Fruit fly (Drosophila melanogaster) whole organism, embryonic: ENCODE results near the gene CG7295.

ENCODE experiments used
- CG10431 ChIP-seq: fragments of 200-800 bp; sonication (Bioruptor generic); optimal IDR thresholded peaks from 3 replicates; lab custom pipeline; 2018; ENCODE audit warnings: missing biosample characterization, mild to moderate bottlenecking, missing genetic modification characterization
- CG11456 ChIP-seq: fragments of 200-800 bp; sonication (Bioruptor generic); IDR thresholded peaks from 3 replicates; pipeline ENCODE4 v1.3.6; 2022; ENCODE audit warnings: missing biosample characterization, missing genetic modification characterization
- CG12104 ChIP-seq: fragments of 200-800 bp; sonication (Bioruptor generic); optimal IDR thresholded peaks from 3 replicates; lab custom pipeline; 2016; ENCODE audit warnings: missing biosample characterization, missing genetic modification characterization
- CG12219 ChIP-seq: fragments of 200-800 bp; sonication (Bioruptor generic); optimal IDR thresholded peaks from 3 replicates; lab custom pipeline; 2018; ENCODE audit warnings: missing biosample characterization, mild to moderate bottlenecking, missing genetic modification characterization
- CG13123 ChIP-seq: fragments of 200-800 bp; sonication (Bioruptor generic); optimal IDR thresholded peaks from 2 replicates; lab custom pipeline; 2016; ENCODE audit warnings: missing biosample characterization, missing genetic modification characterization
- CG13424 ChIP-seq: fragments of 200-800 bp; sonication (Bioruptor generic); optimal IDR thresholded peaks from 2 replicates; lab custom pipeline; 2019; ENCODE audit warnings: missing biosample characterization, mild to moderate bottlenecking, missing genetic modification characterization, moderate library complexity
- CG14014 ChIP-seq: fragments of 200-800 bp; sonication (Bioruptor generic); IDR thresholded peaks from 2 replicates; pipeline ENCODE4 v1.3.6; 2022; ENCODE audit warnings: missing biosample characterization, missing genetic modification characterization
- CG15011 ChIP-seq: fragments of 200-800 bp; sonication (Bioruptor generic); optimal IDR thresholded peaks from 3 replicates; lab custom pipeline; 2018; ENCODE audit warnings: missing biosample characterization, mild to moderate bottlenecking, missing genetic modification characterization
- CG1603 ChIP-seq: fragments of 200-800 bp; sonication (Bioruptor generic); optimal IDR thresholded peaks from 2 replicates; lab custom pipeline; 2019; ENCODE audit warnings: missing biosample characterization, mild to moderate bottlenecking, missing genetic modification characterization, moderate library complexity
- CG16863 ChIP-seq: fragments of 200-800 bp; sonication (Bioruptor generic); optimal IDR thresholded peaks from 3 replicates; lab custom pipeline; 2016; ENCODE audit warnings: missing biosample characterization, missing genetic modification characterization
- CG31441 ChIP-seq: fragments of 200-800 bp; sonication (Bioruptor generic); IDR thresholded peaks from 2 replicates; pipeline ENCODE4 v1.3.6; 2022; ENCODE audit warnings: missing biosample characterization, missing genetic modification characterization
- CG32767 ChIP-seq: fragments of 200-800 bp; sonication (Bioruptor generic); IDR thresholded peaks from 2 replicates; pipeline ENCODE4 v1.3.6; 2022; ENCODE audit warnings: missing biosample characterization, missing genetic modification characterization
- CG34224 ChIP-seq: fragments of 200-800 bp; sonication (Bioruptor generic); IDR thresholded peaks from 3 replicates; pipeline ENCODE4 v1.3.6; 2022; ENCODE audit warnings: missing biosample characterization, missing genetic modification characterization; ENCODE audit not compliant: partially characterized antibody
- CG3847 ChIP-seq: fragments of 200-800 bp; sonication (Bioruptor generic); IDR thresholded peaks from 2 replicates; pipeline ENCODE4 v1.3.6; 2022; ENCODE audit warnings: missing biosample characterization, missing genetic modification characterization
- CG3995 ChIP-seq: fragments of 200-800 bp; sonication (Bioruptor generic); optimal IDR thresholded peaks from 3 replicates; lab custom pipeline; 2016; ENCODE audit warnings: missing biosample characterization, missing genetic modification characterization
- CG4424 ChIP-seq: fragments of 200-800 bp; sonication (Bioruptor generic); optimal IDR thresholded peaks from 3 replicates; lab custom pipeline; 2016; ENCODE audit warnings: missing biosample characterization, missing genetic modification characterization
- CG7271 ChIP-seq: fragments of 200-800 bp; sonication (Bioruptor generic); optimal IDR thresholded peaks from 2 replicates; lab custom pipeline; 2018; ENCODE audit warnings: missing biosample characterization, mild to moderate bottlenecking, missing genetic modification characterization, moderate library complexity
- CG7745 ChIP-seq: fragments of 200-800 bp; sonication (Bioruptor generic); optimal IDR thresholded peaks from 2 replicates; lab custom pipeline; 2018; ENCODE audit warnings: missing biosample characterization, mild to moderate bottlenecking, missing genetic modification characterization, moderate library complexity
- CG7839 ChIP-seq: fragments of 200-800 bp; sonication (Bioruptor generic); optimal IDR thresholded peaks from 3 replicates; lab custom pipeline; 2018; ENCODE audit warnings: missing biosample characterization, mild to moderate bottlenecking, missing genetic modification characterization, moderate library complexity
- CG7928 ChIP-seq: fragments of 200-800 bp; sonication (Bioruptor generic); optimal IDR thresholded peaks from 2 replicates; lab custom pipeline; 2017; ENCODE audit warnings: missing biosample characterization, mild to moderate bottlenecking, missing genetic modification characterization
- CkIIα-i1 ChIP-seq: fragments of 200-800 bp; sonication (Bioruptor generic); IDR thresholded peaks from 2 replicates; pipeline ENCODE4 v1.3.6; 2022; ENCODE audit warnings: missing biosample characterization, missing genetic modification characterization
- D19A ChIP-seq: fragments of 200-800 bp; optimal IDR thresholded peaks from 3 replicates; lab custom pipeline; 2019; ENCODE audit warnings: missing biosample characterization, mild to moderate bottlenecking, missing genetic modification characterization, moderate library complexity
- Dll ChIP-seq: fragments of 200-800 bp; sonication (Bioruptor generic); IDR thresholded peaks from 4 replicates; pipeline ENCODE4 v1.3.6; 2022; ENCODE audit warnings: missing biosample characterization, missing genetic modification characterization; ENCODE audit not compliant: partially characterized antibody
- Drgx ChIP-seq: fragments of 200-800 bp; sonication (Bioruptor generic); IDR thresholded peaks from 2 replicates; pipeline ENCODE4 v1.3.6; 2022; ENCODE audit warnings: missing biosample characterization, missing genetic modification characterization
- E2f2 ChIP-seq: fragments of 200-800 bp; sonication (Bioruptor generic); IDR thresholded peaks from 2 replicates; pipeline ENCODE4 v1.3.6; 2022; ENCODE audit warnings: missing biosample characterization, missing genetic modification characterization
- Ets97D ChIP-seq: fragments of 200-800 bp; sonication (Bioruptor generic); optimal IDR thresholded peaks from 3 replicates; lab custom pipeline; 2016; ENCODE audit warnings: missing biosample characterization, missing genetic modification characterization
- Gug ChIP-seq: fragments of 200-800 bp; sonication (Bioruptor generic); IDR thresholded peaks from 4 replicates; pipeline ENCODE4 v1.3.6; 2022; ENCODE audit warnings: missing biosample characterization, missing genetic modification characterization
- HLH3B ChIP-seq: fragments of 200-800 bp; sonication (Bioruptor generic); IDR thresholded peaks from 2 replicates; pipeline ENCODE4 v1.3.6; 2022; ENCODE audit warnings: missing biosample characterization, missing genetic modification characterization
- Hand ChIP-seq: fragments of 200-800 bp; sonication (Bioruptor generic); optimal IDR thresholded peaks from 2 replicates; lab custom pipeline; 2017; ENCODE audit warnings: mild to moderate bottlenecking, missing biosample characterization, missing genetic modification reagents, missing genetic modification characterization
- Hsf ChIP-seq: fragments of 200-800 bp; sonication (Bioruptor generic); optimal IDR thresholded peaks from 3 replicates; lab custom pipeline; 2016; ENCODE audit warnings: missing biosample characterization, missing genetic modification characterization
- Lhr ChIP-seq: fragments of 200-800 bp; sonication (Bioruptor generic); optimal IDR thresholded peaks from 3 replicates; lab custom pipeline; 2017; ENCODE audit warnings: mild to moderate bottlenecking, missing biosample characterization, missing genetic modification reagents, missing genetic modification characterization
- NFAT ChIP-seq: fragments of 200-800 bp; sonication (Bioruptor generic); IDR thresholded peaks from 2 replicates; pipeline ENCODE4 v1.3.6; 2022; ENCODE audit warnings: missing biosample characterization, missing genetic modification characterization
- Nf-YA ChIP-seq: fragments of 200-800 bp; sonication (Bioruptor generic); IDR thresholded peaks from 2 replicates; pipeline ENCODE4 v1.3.6; 2022; ENCODE audit warnings: missing biosample characterization, missing genetic modification characterization
- NfI ChIP-seq: fragments of 200-800 bp; sonication (Bioruptor generic); optimal IDR thresholded peaks from 3 replicates; lab custom pipeline; 2018; ENCODE audit warnings: missing biosample characterization, mild to moderate bottlenecking, missing genetic modification characterization, moderate library complexity
- Oli ChIP-seq: fragments of 200-800 bp; sonication (Bioruptor generic); optimal IDR thresholded peaks from 2 replicates; lab custom pipeline; 2018; ENCODE audit warnings: missing biosample characterization, mild to moderate bottlenecking, missing genetic modification characterization, moderate library complexity
- Trl ChIP-seq, 3 experiments: fragments of >200 bp in 2 of 3; fragments of 200-800 bp in 1 of 3; sonication (Bioruptor generic) in 1 of 3; optimal IDR thresholded peaks; 2 replicates in 1 of 3; 3 replicates in 2 of 3; lab custom pipeline; 2016 to 2017; ENCODE audit warnings: missing biosample characterization in 1 of 3, missing genetic modification characterization in 1 of 3
- aop ChIP-seq: fragments of 200-800 bp; sonication (Bioruptor generic); IDR thresholded peaks from 2 replicates; pipeline ENCODE4 v1.3.6; 2022; ENCODE audit warnings: missing biosample characterization, missing genetic modification characterization
- chif ChIP-seq, 2 experiments: fragments of 200-800 bp; sonication (Bioruptor generic); optimal IDR thresholded peaks; 3 replicates each; lab custom pipeline; 2016; ENCODE audit warnings: missing biosample characterization in 2 of 2, missing genetic modification characterization in 2 of 2
- crol ChIP-seq: fragments of 200-800 bp; sonication (Bioruptor generic); IDR thresholded peaks from 2 replicates; pipeline ENCODE4 v1.3.6; 2022; ENCODE audit warnings: missing biosample characterization, missing genetic modification characterization
- esg ChIP-seq: fragments of 200-800 bp; sonication (Bioruptor generic); conservative IDR thresholded peaks from 2 replicates; pipeline ENCODE4 v1.3.6; 2022; ENCODE audit warnings: missing biosample characterization, missing genetic modification characterization
- fd102C ChIP-seq: fragments of 200-800 bp; sonication (Bioruptor generic); optimal IDR thresholded peaks from 2 replicates; lab custom pipeline; 2018; ENCODE audit warnings: missing biosample characterization, mild to moderate bottlenecking, missing genetic modification characterization, moderate library complexity
- insv ChIP-seq, 2 experiments: fragments of 200-800 bp; sonication (Bioruptor generic); optimal IDR thresholded peaks; 3 replicates each; lab custom pipeline; 2016 to 2018; ENCODE audit warnings: missing biosample characterization in 2 of 2, missing genetic modification characterization in 2 of 2
- pho ChIP-seq: fragments of 200-800 bp; sonication (Bioruptor generic); optimal IDR thresholded peaks from 2 replicates; lab custom pipeline; 2016; ENCODE audit warnings: missing biosample characterization, missing genetic modification characterization
- pum ChIP-seq: fragments of 200-800 bp; sonication (Bioruptor generic); optimal IDR thresholded peaks from 2 replicates; lab custom pipeline; 2016; ENCODE audit warnings: missing biosample characterization, missing genetic modification characterization
- pzg ChIP-seq: fragments of 200-800 bp; sonication (Bioruptor generic); optimal IDR thresholded peaks from 3 replicates; lab custom pipeline; 2018; ENCODE audit warnings: missing biosample characterization, mild to moderate bottlenecking, missing genetic modification characterization, moderate library complexity
- sens-2 ChIP-seq: fragments of 200-800 bp; sonication (Bioruptor generic); IDR thresholded peaks from 2 replicates; pipeline ENCODE4 v1.3.6; 2022; ENCODE audit warnings: missing biosample characterization, missing genetic modification characterization
- tio ChIP-seq: fragments of 200-800 bp; sonication (Bioruptor generic); optimal IDR thresholded peaks from 2 replicates; lab custom pipeline; 2017; ENCODE audit warnings: missing biosample characterization, missing genetic modification characterization, inconsistent platforms
- zen2 ChIP-seq: fragments of 200-800 bp; sonication (Bioruptor generic); IDR thresholded peaks from 3 replicates; pipeline ENCODE4 v1.3.6; 2022; ENCODE audit warnings: missing biosample characterization, missing genetic modification characterization; ENCODE audit not compliant: partially characterized antibody
- zfh1 ChIP-seq: fragments of 200-800 bp; sonication (Bioruptor generic); IDR thresholded peaks from 3 replicates; pipeline ENCODE4 v1.3.6; 2022; ENCODE audit warnings: missing biosample characterization, missing genetic modification characterization
- zfh2 ChIP-seq: fragments of 200-800 bp; sonication (Bioruptor generic); optimal IDR thresholded peaks from 2 replicates; lab custom pipeline; 2016; ENCODE audit warnings: missing biosample characterization, missing genetic modification characterization

Gene CG7295

dm6 chr2L:1837717-1838368 lies 31.8 kb upstream of the CG7295 start (continued):
- TF ChIP-seq CG7928 (GFP tag; lab: Kevin White, UChicago): no peak
- TF ChIP-seq esg: peak; percentile 22; the same call in 1 of the 2 replicates
- TF ChIP-seq CG7271 (tag; lab: Kevin White, UChicago): no peak
- no peak for TF ChIP-seq CkIIα-i1 (GFP tag; lab: Robert Waterston, UW)
- no peak for TF ChIP-seq pho
- no peak for TF ChIP-seq CG31441 (GFP tag; lab: Robert Waterston, UW)
- no peak for TF ChIP-seq zfh2 (GFP tag; lab: Kevin White, UChicago)
- no peak for TF ChIP-seq pum (GFP tag; lab: Kevin White, UChicago)
- TF ChIP-seq aop (GFP tag; lab: Robert Waterston, UW): no peak
- no peak for TF ChIP-seq zen2
- no peak for TF ChIP-seq Nf-YA
- TF ChIP-seq CG7745 (tag; lab: Kevin White, UChicago): no peak
- TF ChIP-seq CG4424 (GFP tag; lab: Kevin White, UChicago): no peak
- TF ChIP-seq insv (GFP tag; optimal IDR thresholded peaks at IDR 0.05; lab: Kevin White, UChicago): no peak
- TF ChIP-seq CG13123 (GFP tag; lab: Kevin White, UChicago): no peak
- TF ChIP-seq sens-2: no peak
- TF ChIP-seq Lhr (GFP tag; lab: Kevin White, UChicago): no peak
- no peak for TF ChIP-seq tio (GFP tag; lab: Kevin White, UChicago)
- no peak for TF ChIP-seq CG11456 (GFP tag; lab: Robert Waterston, UW)
- 0 out of 2 replicates have a peak, but pooled peaks have one; percentile 29 for TF ChIP-seq HLH3B
- no peak for TF ChIP-seq fd102C
- TF ChIP-seq Oli (tag; lab: Kevin White, UChicago): peak; percentile 48
- TF ChIP-seq CG34224 (GFP tag; lab: Robert Waterston, UW): no peak
- no peak for TF ChIP-seq E2f2 (GFP tag; lab: Robert Waterston, UW)
- no peak for TF ChIP-seq CG3995 (GFP tag; lab: Kevin White, UChicago)
- no peak for TF ChIP-seq CG32767
- TF ChIP-seq CG3847: 0 out of 2 replicates have a peak, but pooled peaks have one; percentile 31
- TF ChIP-seq zfh1: 0 out of 3 replicates have a peak, but pooled peaks have one; percentile 7
- no peak for TF ChIP-seq Trl (optimal IDR thresholded peaks at IDR 0.05; lab: Kevin White, UChicago)
- peak; percentile 20 for TF ChIP-seq Trl (GFP tag; optimal IDR thresholded peaks at IDR 0.05; lab: Kevin White, UChicago)
- no peak for TF ChIP-seq D19A (tag; lab: Kevin White, UChicago)
- TF ChIP-seq pzg (GFP tag; lab: Kevin White, UChicago): no peak
- peak; percentile 50 for TF ChIP-seq NfI
- TF ChIP-seq CG10431: no peak
- TF ChIP-seq NFAT (GFP tag; lab: Robert Waterston, UW): no peak
- TF ChIP-seq crol (GFP tag; lab: Robert Waterston, UW): no peak
- peak; percentile 4 for TF ChIP-seq Hsf (GFP tag; lab: Kevin White, UChicago)
- TF ChIP-seq CG12219: peak; percentile 8
- no peak for TF ChIP-seq Drgx (GFP tag; lab: Robert Waterston, UW)
- peak; percentile 52 for TF ChIP-seq CG1603 (tag; lab: Kevin White, UChicago)
- TF ChIP-seq CG14014 (GFP tag; lab: Robert Waterston, UW): 0 out of 2 replicates have a peak, but pooled peaks have one; percentile 24
- TF ChIP-seq chif (GFP tag; optimal IDR thresholded peaks at IDR 0.05; lab: Kevin White, UChicago): no peak
- TF ChIP-seq Ets97D: no peak
- peak; percentile 27; the same call in 2 of the 4 replicates for TF ChIP-seq Gug (GFP tag; lab: Robert Waterston, UW)
- TF ChIP-seq CG15011 (GFP tag; lab: Kevin White, UChicago): peak; percentile 0
- TF ChIP-seq CG12104: no peak
- peak; percentile 51 for TF ChIP-seq CG13424 (tag; lab: Kevin White, UChicago)
- no peak for TF ChIP-seq CG16863 (GFP tag; lab: Kevin White, UChicago)
- peak; percentile 49 for TF ChIP-seq Hand (GFP tag; lab: Kevin White, UChicago)
- no peak for TF ChIP-seq Dll
- peak; percentile 46 for TF ChIP-seq CG7839 (tag; lab: Kevin White, UChicago)
